Worm (Caenorhabditis elegans) whole organism, late embryonic: ENCODE results near the gene F43E2.11.

ENCODE experiments used
- Y22D7AL.16 ChIP-seq: sonication (generic microtip); optimal IDR thresholded peaks from 2 replicates; lab custom pipeline; 2016; ENCODE audit warnings: missing genetic modification characterization, missing compliant biosample characterization
- eyg-1 ChIP-seq: sonication (generic microtip); optimal IDR thresholded peaks from 2 replicates; lab custom pipeline; 2016; ENCODE audit warnings: missing genotype, missing genetic modification characterization, missing compliant biosample characterization
- nfya-1 ChIP-seq: sonication (generic microtip); optimal IDR thresholded peaks from 2 replicates; lab custom pipeline; 2017; ENCODE audit warnings: missing genetic modification characterization, mild to moderate bottlenecking, missing compliant biosample characterization, antibody characterized with exemption, moderate library complexity
- nhr-11 ChIP-seq: fragments of 150-350 bp; optimal IDR thresholded peaks from 2 replicates; lab custom pipeline; 2014; ENCODE audit warnings: missing biosample characterization, missing genetic modification characterization
- pax-1 ChIP-seq: fragments of 150-350 bp; optimal IDR thresholded peaks from 2 replicates; lab custom pipeline; 2014; ENCODE audit warnings: missing biosample characterization, missing genetic modification characterization
- unc-42 ChIP-seq: sonication (generic microtip); optimal IDR thresholded peaks from 2 replicates; lab custom pipeline; 2016; ENCODE audit warnings: missing genotype, missing genetic modification characterization, missing compliant biosample characterization

- no peak for TF ChIP-seq Y22D7AL.16 (tag; lab: Kevin White, UChicago)
- no peak for TF ChIP-seq eyg-1 (tag; lab: Kevin White, UChicago)
- TF ChIP-seq pax-1 (tag; lab: Kevin White, UChicago) = no peak
- peak; percentile 25 for TF ChIP-seq nfya-1 (tag; lab: Kevin White, UChicago)
- TF ChIP-seq unc-42 = peak; percentile 68
- no peak for TF ChIP-seq nhr-11
These were observed 43.1 kb downstream of the F43E2.11 start for ce11 chrII:7326997-7327396.
